Worm (Caenorhabditis elegans): ENCODE measurements around the gene irld-51.

irld-51 gene

DNA sequence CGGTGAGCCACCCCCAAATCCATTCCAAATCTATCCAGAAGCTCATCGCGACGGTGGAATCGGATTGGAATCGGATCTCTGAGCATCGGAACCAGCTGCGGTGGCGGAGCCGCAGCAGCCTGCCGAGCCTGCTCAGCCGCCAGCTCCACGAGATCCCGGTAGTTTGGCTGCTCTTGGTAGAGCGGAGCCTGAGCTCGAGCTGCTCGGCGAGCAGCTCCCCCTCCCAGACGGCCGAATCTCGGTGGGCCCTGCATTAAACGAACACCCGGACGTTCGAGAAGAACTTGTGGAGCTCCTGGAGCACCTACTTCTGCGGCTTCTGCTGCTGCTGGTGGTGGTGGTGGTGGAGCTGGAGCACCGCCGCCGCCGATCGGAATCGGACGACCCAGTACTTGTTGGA is 48.8 kb downstream of the irld-51 start:
- no peak for TF ChIP-seq Y116A8C.19 (tag; optimal IDR thresholded peaks at IDR 0.05; ENCODE audit: borderline replicate concordance)
- peak; percentile 81 for TF ChIP-seq ceh-8 (GFP tag; optimal IDR thresholded peaks at IDR 0.05)

DNA sequence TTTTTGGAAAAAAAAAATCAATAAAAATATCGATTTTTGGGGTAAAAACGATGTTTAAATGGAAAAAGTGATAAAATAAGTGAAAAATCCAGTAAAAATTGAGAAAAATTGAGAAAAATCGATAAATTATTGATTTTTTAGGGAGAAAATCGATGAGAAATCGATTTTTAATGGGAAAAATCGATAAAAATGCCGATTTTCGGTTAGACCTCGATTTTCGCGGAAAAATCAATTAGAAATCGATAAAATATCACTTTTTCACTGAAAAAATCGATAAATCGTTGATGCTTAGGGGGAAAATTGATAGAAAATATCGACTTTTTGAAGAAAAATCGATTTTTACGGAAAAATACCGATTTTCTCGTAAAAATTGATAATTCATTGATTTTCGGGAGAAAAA is 51.4 kb downstream of the irld-51 start:
- TF ChIP-seq C04F5.9 (tag; optimal IDR thresholded peaks at IDR 0.05) (no peak), lin-39 (tag; optimal IDR thresholded peaks at IDR 0.05) (no peak), ztf-11 (tag; optimal IDR thresholded peaks at IDR 0.05) (no peak), unc-98 (GFP tag; IDR thresholded peaks at IDR 0.05) (no peak), swsn-7 (tag; optimal IDR thresholded peaks at IDR 0.05) (no peak)

DNA sequence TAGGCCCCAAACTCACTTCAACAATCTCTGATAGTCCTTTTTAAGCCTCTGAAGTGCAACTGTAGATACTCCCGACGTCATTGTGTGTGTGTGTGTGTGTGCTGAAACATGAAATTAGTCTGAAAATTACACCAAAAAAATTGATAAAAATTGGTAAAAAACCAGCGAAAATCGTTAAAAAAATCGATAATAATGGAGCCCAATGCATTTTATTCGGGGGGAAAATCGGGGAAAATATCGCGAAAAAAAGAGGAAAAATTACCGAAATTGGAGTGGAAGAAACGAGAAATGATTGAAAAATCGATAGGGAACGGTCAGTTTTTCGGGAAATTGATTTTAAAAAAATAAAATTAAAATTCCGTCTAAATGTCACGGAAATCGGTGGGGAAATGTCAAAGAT is 52.3 kb downstream of the irld-51 start, which contains the start of gene ubc-26:
TSS of gene ubc-26 (minus strand) at position 101 of the 400 bp plus-strand sequence.
- TF ChIP-seq sptf-1 (tag; optimal IDR thresholded peaks at IDR 0.05) = no peak
- no peak for TF ChIP-seq tbx-2 (tag; optimal IDR thresholded peaks at IDR 0.05)
- no peak for TF ChIP-seq mdl-1 (tag; optimal IDR thresholded peaks at IDR 0.05)
- no peak for TF ChIP-seq hpl-2 (GFP tag; optimal IDR thresholded peaks at IDR 0.05)
- no peak for TF ChIP-seq rnt-1 (tag; optimal IDR thresholded peaks at IDR 0.05)
- TF ChIP-seq jun-1 (tag; optimal IDR thresholded peaks at IDR 0.05) = no peak
- no peak for TF ChIP-seq snpc-4 (tag; optimal IDR thresholded peaks at IDR 0.05)

All from whole organism, L1 larva.